Worm (Caenorhabditis elegans) whole organism, L3 larva: ENCODE results near the gene K12B6.11.
A peak's percentile ranks its signal among the peaks of the same experiment; 100 is the strongest.

ENCODE experiments used
- ZK546.5 ChIP-seq: sonication (generic microtip); optimal IDR thresholded peaks from 2 replicates; lab custom pipeline; 2017; ENCODE audit warnings: missing biosample characterization, missing genetic modification characterization
- ceh-9 ChIP-seq: sonication (generic microtip); optimal IDR thresholded peaks from 2 replicates; lab custom pipeline; 2018; ENCODE audit warnings: missing biosample characterization, missing genetic modification characterization
- nhr-237 ChIP-seq: fragments of 150-350 bp; optimal IDR thresholded peaks from 2 replicates; lab custom pipeline; 2014; ENCODE audit warnings: missing biosample characterization, missing genetic modification characterization
- pqm-1 ChIP-seq: fragments of 150-350 bp; optimal IDR thresholded peaks from 2 replicates; lab custom pipeline; 2017; ENCODE audit warnings: missing biosample characterization, missing genetic modification characterization, inconsistent platforms

ce11 chrV:6292401-6292800 is 3.7 kb downstream of the K12B6.11 start, which contains the start of gene K12B6.9:
- TF ChIP-seq ceh-9 (tag; lab: Kevin White, UChicago) (no peak), pqm-1 (tag; lab: Kevin White, UChicago) (peak; percentile 25), ZK546.5 (tag; lab: Kevin White, UChicago) (no peak), nhr-237 (tag; lab: Kevin White, UChicago) (no peak)
